Worm (Caenorhabditis elegans) whole organism, L4 larva: Measurements from ENCODE around the gene slcf-1.

ENCODE experiments used
- F49E8.2 ChIP-seq: sonication (generic microtip); optimal IDR thresholded peaks from 2 replicates; lab custom pipeline; 2016; ENCODE audit warnings: missing compliant biosample characterization, mild to moderate bottlenecking, missing genetic modification characterization, borderline replicate concordance
- R02D3.7 ChIP-seq: fragments of 150-350 bp; sonication (generic microtip); optimal IDR thresholded peaks from 3 replicates; lab custom pipeline; 2014; ENCODE audit warnings: missing biosample characterization, missing genetic modification characterization
- Y5F2A.4 ChIP-seq: fragments of 200-800 bp; sonication (Bioruptor generic); optimal IDR thresholded peaks from 2 replicates; lab custom pipeline; 2018; ENCODE audit warnings: mild to moderate bottlenecking, missing genetic modification characterization, missing compliant biosample characterization
- ZK337.2 ChIP-seq: fragments of 200-800 bp; sonication (Bioruptor generic); IDR thresholded peaks from 2 replicates; pipeline ENCODE4 v1.3.6; 2022; ENCODE audit warnings: missing genetic modification reagents, missing genetic modification characterization, missing compliant biosample characterization
- attf-4 ChIP-seq: sonication (generic microtip); optimal IDR thresholded peaks from 3 replicates; lab custom pipeline; 2017; ENCODE audit warnings: missing biosample characterization, missing genetic modification characterization
- ceh-28 ChIP-seq: fragments of 150-350 bp; optimal IDR thresholded peaks from 2 replicates; lab custom pipeline; 2014; ENCODE audit warnings: missing biosample characterization, missing genetic modification reagents, missing genetic modification characterization
- ceh-32 ChIP-seq: sonication (generic microtip); optimal IDR thresholded peaks from 2 replicates; lab custom pipeline; 2016; ENCODE audit warnings: mild to moderate bottlenecking, missing genetic modification characterization, missing compliant biosample characterization; ENCODE audit not compliant: poor library complexity
- ceh-62 ChIP-seq: sonication (generic microtip); optimal IDR thresholded peaks from 2 replicates; lab custom pipeline; 2017; ENCODE audit warnings: missing biosample characterization, missing genetic modification characterization
- ctbp-1 ChIP-seq: fragments of 200-800 bp; sonication (Bioruptor generic); IDR thresholded peaks from 2 replicates; pipeline ENCODE4 v1.3.6; 2022; ENCODE audit warnings: missing genetic modification reagents, missing genetic modification characterization, missing compliant biosample characterization
- daf-16 ChIP-seq, 3 experiments: sonication (generic microtip); optimal IDR thresholded peaks; 2 replicates each; lab custom pipeline; 2016 to 2017; ENCODE audit warnings: missing genetic modification characterization in 3 of 3, missing genetic modification reagents in 3 of 3, mild to moderate bottlenecking in 2 of 3, missing compliant biosample characterization in 2 of 3, missing biosample characterization in 1 of 3, moderate library complexity in 1 of 3
- dmd-6 ChIP-seq: fragments of 200-800 bp; sonication (Bioruptor generic); IDR thresholded peaks from 2 replicates; pipeline ENCODE4 v1.3.6; 2022; ENCODE audit warnings: missing genetic modification reagents, missing genetic modification characterization, missing compliant biosample characterization
- dpl-1 ChIP-seq: fragments of 150-350 bp; optimal IDR thresholded peaks from 2 replicates; lab custom pipeline; 2014; ENCODE audit warnings: missing biosample characterization, missing genetic modification reagents, missing genetic modification characterization
- dve-1 ChIP-seq: sonication (generic microtip); optimal IDR thresholded peaks from 2 replicates; lab custom pipeline; 2017; ENCODE audit warnings: antibody characterized with exemption, mild to moderate bottlenecking, missing genetic modification characterization, missing compliant biosample characterization; ENCODE audit not compliant: insufficient read depth
- egl-43 ChIP-seq: fragments of 200-800 bp; sonication (Bioruptor generic); IDR thresholded peaks from 2 replicates; pipeline ENCODE4 v1.3.6; 2022; ENCODE audit warnings: missing genetic modification reagents, missing genetic modification characterization, missing compliant biosample characterization
- fkh-10 ChIP-seq: fragments of 150-350 bp; optimal IDR thresholded peaks from 2 replicates; lab custom pipeline; 2014; ENCODE audit warnings: missing biosample characterization, missing genetic modification reagents, missing genetic modification characterization
- gei-8 ChIP-seq: fragments of 200-800 bp; sonication (Bioruptor generic); optimal IDR thresholded peaks from 2 replicates; lab custom pipeline; 2018; ENCODE audit warnings: mild to moderate bottlenecking, missing genetic modification characterization, missing compliant biosample characterization
- hlh-30 ChIP-seq: sonication (generic microtip); optimal IDR thresholded peaks from 2 replicates; lab custom pipeline; 2017; ENCODE audit warnings: antibody characterized with exemption, mild to moderate bottlenecking, missing genetic modification characterization, missing compliant biosample characterization; ENCODE audit not compliant: insufficient read depth
- hmg-1.1 ChIP-seq: fragments of 200-800 bp; sonication (Bioruptor generic); IDR thresholded peaks from 2 replicates; pipeline ENCODE4 v1.3.6; 2022; ENCODE audit warnings: missing genetic modification reagents, missing genetic modification characterization, missing compliant biosample characterization
- lin-15B ChIP-seq: fragments of 150-350 bp; sonication (generic microtip); optimal IDR thresholded peaks from 3 replicates; lab custom pipeline; 2014; ENCODE audit warnings: missing biosample characterization, missing genetic modification characterization
- lin-29 ChIP-seq: fragments of 200-800 bp; sonication (Bioruptor generic); IDR thresholded peaks from 2 replicates; pipeline ENCODE4 v1.3.6; 2022; ENCODE audit warnings: missing genetic modification reagents, missing genetic modification characterization, missing compliant biosample characterization
- lsy-2 ChIP-seq, 2 experiments: fragments of 150-350 bp in 1 of 2; sonication (generic microtip) in 1 of 2; optimal IDR thresholded peaks; 2 replicates each; lab custom pipeline; 2014 to 2017; ENCODE audit warnings: missing biosample characterization in 2 of 2, missing genetic modification characterization in 2 of 2
- madf-5 ChIP-seq, 2 experiments: fragments of 200-800 bp; sonication (Bioruptor generic); IDR thresholded peaks; 2 replicates each; pipeline ENCODE4 v1.3.6; 2022; ENCODE audit warnings: missing compliant biosample characterization in 2 of 2, missing genetic modification characterization in 2 of 2
- mep-1 ChIP-seq: fragments of 150-350 bp; sonication (generic microtip); optimal IDR thresholded peaks from 3 replicates; lab custom pipeline; 2014; ENCODE audit warnings: missing biosample characterization, missing genetic modification characterization
- mes-2 ChIP-seq: sonication (generic microtip); optimal IDR thresholded peaks from 2 replicates; lab custom pipeline; 2016; ENCODE audit warnings: missing genotype, mild to moderate bottlenecking, missing genetic modification characterization, missing compliant biosample characterization; ENCODE audit not compliant: poor library complexity, severe bottlenecking
- nhr-102 ChIP-seq: sonication (generic microtip); optimal IDR thresholded peaks from 2 replicates; lab custom pipeline; 2016; ENCODE audit warnings: mild to moderate bottlenecking, missing genetic modification characterization, moderate library complexity, missing compliant biosample characterization
- nhr-111 ChIP-seq: fragments of 200-800 bp; sonication (Bioruptor generic); optimal IDR thresholded peaks from 2 replicates; lab custom pipeline; 2018; ENCODE audit warnings: mild to moderate bottlenecking, missing genetic modification characterization, missing compliant biosample characterization
- nhr-28 ChIP-seq: fragments of 150-350 bp; optimal IDR thresholded peaks from 2 replicates; lab custom pipeline; 2014; ENCODE audit warnings: missing biosample characterization, missing genetic modification characterization
- nhr-41 ChIP-seq: fragments of 200-800 bp; sonication (Bioruptor generic); IDR thresholded peaks from 2 replicates; pipeline ENCODE4 v1.3.6; 2022; ENCODE audit warnings: missing genetic modification reagents, missing genetic modification characterization, missing compliant biosample characterization
- nhr-42 ChIP-seq: fragments of 200-800 bp; sonication (Bioruptor generic); IDR thresholded peaks from 2 replicates; pipeline ENCODE4 v1.3.6; 2022; ENCODE audit warnings: missing genetic modification characterization, missing compliant biosample characterization
- nhr-6 ChIP-seq: fragments of 150-350 bp; optimal IDR thresholded peaks from 2 replicates; lab custom pipeline; 2014; ENCODE audit warnings: missing biosample characterization, missing genetic modification characterization
- pha-4 ChIP-seq, 2 experiments: fragments of 150-350 bp in 1 of 2; fragments of 200-800 bp in 1 of 2; sonication (Bioruptor generic) in 1 of 2; IDR thresholded peaks in 1 of 2; optimal IDR thresholded peaks in 1 of 2; 2 replicates each; pipeline versions ENCODE4 v1.3.6 to Lab custom; 2014 to 2022; ENCODE audit warnings: missing genetic modification characterization in 2 of 2, missing genetic modification reagents in 2 of 2, missing biosample characterization in 1 of 2, missing compliant biosample characterization in 1 of 2
- set-16 ChIP-seq: fragments of 200-800 bp; sonication (Bioruptor generic); IDR thresholded peaks from 2 replicates; pipeline ENCODE4 v1.3.6; 2022; ENCODE audit warnings: missing genetic modification reagents, missing genetic modification characterization, missing compliant biosample characterization
- unc-39 ChIP-seq: sonication (generic microtip); optimal IDR thresholded peaks from 2 replicates; lab custom pipeline; 2017; ENCODE audit warnings: missing biosample characterization, missing genetic modification characterization
- unc-62 ChIP-seq, 3 experiments: fragments of 150-350 bp in 1 of 3; sonication (generic microtip); optimal IDR thresholded peaks in 2 of 3; peaks in 1 of 3; 1 replicate in 1 of 3; 2 replicates in 2 of 3; lab custom pipeline; 2014 to 2017; ENCODE audit warnings: missing biosample characterization in 3 of 3, missing genetic modification characterization in 3 of 3, missing genetic modification reagents in 3 of 3, missing genotype in 1 of 3
- zfp-3 ChIP-seq: fragments of 200-800 bp; sonication (Bioruptor generic); conservative IDR thresholded peaks from 2 replicates; pipeline ENCODE4 v1.3.6; 2022; ENCODE audit warnings: missing genetic modification reagents, missing genetic modification characterization, missing compliant biosample characterization
- ztf-7 ChIP-seq: fragments of 150-350 bp; optimal IDR thresholded peaks from 2 replicates; lab custom pipeline; 2014; ENCODE audit warnings: missing biosample characterization, missing genetic modification characterization

slcf-1 gene

ce11 chrX:10576410-10576809, 47.3 kb downstream of the slcf-1 start (continued):
- TF ChIP-seq unc-62 (GFP tag; optimal IDR thresholded peaks at IDR 0.05 in 1 of 2; lab: Kevin White, UChicago): peak in 1 of 2 experiments; percentile 65
- no peak for TF ChIP-seq unc-62 (tag; optimal IDR thresholded peaks at IDR 0.05; lab: Kevin White, UChicago)
- TF ChIP-seq nhr-111: no peak
- no peak for TF ChIP-seq ceh-32 (tag; lab: Kevin White, UChicago)
- no peak for TF ChIP-seq attf-4 (tag; lab: Kevin White, UChicago)
- peak; percentile 66 for TF ChIP-seq mep-1 (tag; lab: Kevin White, UChicago)
- peak; percentile 46 for TF ChIP-seq hmg-1.1 (GFP tag; lab: Robert Waterston, UW)
- TF ChIP-seq nhr-102 (tag; lab: Kevin White, UChicago): no peak
- no peak for TF ChIP-seq ctbp-1 (GFP tag; lab: Robert Waterston, UW)
- TF ChIP-seq dve-1: peak; percentile 56
- TF ChIP-seq nhr-41 (GFP tag; lab: Robert Waterston, UW): no peak
- TF ChIP-seq nhr-28 (tag; lab: Kevin White, UChicago): peak; percentile 76
- peak; percentile 23 for TF ChIP-seq dpl-1 (GFP tag; lab: Kevin White, UChicago)
- TF ChIP-seq lin-29 (GFP tag; lab: Robert Waterston, UW): no peak
- no peak for TF ChIP-seq zfp-3 (GFP tag; lab: Robert Waterston, UW)
- no peak for TF ChIP-seq pha-4 (GFP tag; IDR thresholded peaks at IDR 0.05; lab: Robert Waterston, UW)
- TF ChIP-seq pha-4 (tag; optimal IDR thresholded peaks at IDR 0.05; lab: Kevin White, UChicago): peak; percentile 71
- TF ChIP-seq nhr-6 (tag; lab: Kevin White, UChicago): no peak
- TF ChIP-seq egl-43 (GFP tag; lab: Robert Waterston, UW): no peak
- TF ChIP-seq madf-5 (GFP tag; IDR thresholded peaks at IDR 0.05; lab: Robert Waterston, UW): no peak
- TF ChIP-seq ceh-62 (tag; lab: Kevin White, UChicago): no peak
- TF ChIP-seq F49E8.2 (tag; lab: Kevin White, UChicago): no peak
- TF ChIP-seq daf-16 (GFP tag; optimal IDR thresholded peaks at IDR 0.05; lab: Kevin White, UChicago): no peak
- peak; percentile 88 for TF ChIP-seq daf-16 (tag; optimal IDR thresholded peaks at IDR 0.05; lab: Kevin White, UChicago)
- TF ChIP-seq Y5F2A.4 (GFP tag; lab: Kevin White, UChicago): no peak
- peak; percentile 59 for TF ChIP-seq ztf-7 (tag; lab: Kevin White, UChicago)
- no peak for TF ChIP-seq set-16 (GFP tag; lab: Robert Waterston, UW)
- no peak for TF ChIP-seq unc-39 (tag; lab: Kevin White, UChicago)
- TF ChIP-seq fkh-10: no peak
- no peak for TF ChIP-seq R02D3.7 (tag; lab: Kevin White, UChicago)
- no peak for TF ChIP-seq nhr-42 (GFP tag; lab: Robert Waterston, UW)
- TF ChIP-seq lsy-2 (tag; optimal IDR thresholded peaks at IDR 0.05; lab: Kevin White, UChicago): peak; percentile 28 to 87
- TF ChIP-seq ceh-28 (tag; lab: Kevin White, UChicago): no peak
- TF ChIP-seq dmd-6: peak; percentile 32; the same call in 1 of the 2 replicates
- TF ChIP-seq ZK337.2 (GFP tag; lab: Robert Waterston, UW): no peak
- TF ChIP-seq gei-8 (GFP tag; lab: Kevin White, UChicago): no peak

ce11 chrX:10576872-10577271, 47.8 kb downstream of the slcf-1 start, which contains the start of gene nhx-5:
Gene nhx-5 (plus strand): TSS chrX:10576953.
- TF ChIP-seq hlh-30 (tag; lab: Kevin White, UChicago): peak; percentile 31
- TF ChIP-seq dve-1: no peak
- no peak for TF ChIP-seq lin-15B (tag; lab: Kevin White, UChicago)
- peak; percentile 4 for TF ChIP-seq mes-2 (tag; lab: Kevin White, UChicago)
- TF ChIP-seq, all 104 proteins: peak for 2
